Fruit fly (Drosophila melanogaster) whole organism, prepupa: ENCODE measurements around the gene syd.

Experiments used
- CG10631 ChIP-seq: fragments of 200-800 bp; sonication (Bioruptor generic); optimal IDR thresholded peaks from 2 replicates; lab custom pipeline; 2016; ENCODE audit warnings: missing biosample characterization, missing genetic modification characterization
- CG10669 ChIP-seq: fragments of 200-800 bp; sonication (Bioruptor generic); optimal IDR thresholded peaks from 3 replicates; lab custom pipeline; 2018; ENCODE audit warnings: missing biosample characterization, mild to moderate bottlenecking, missing genetic modification characterization, moderate library complexity
- CG11294 ChIP-seq: fragments of 200-800 bp; sonication (Bioruptor generic); IDR thresholded peaks from 2 replicates; pipeline ENCODE4 v1.3.6; 2022; ENCODE audit warnings: missing biosample characterization, missing genetic modification characterization
- CG11762 ChIP-seq: fragments of 200-800 bp; sonication (Bioruptor generic); optimal IDR thresholded peaks from 3 replicates; lab custom pipeline; 2016; ENCODE audit warnings: missing biosample characterization, missing genetic modification characterization; ENCODE audit not compliant: insufficient read depth
- CG11902 ChIP-seq: fragments of 200-800 bp; sonication (Bioruptor generic); optimal IDR thresholded peaks from 3 replicates; lab custom pipeline; 2016; ENCODE audit warnings: missing biosample characterization, missing genetic modification characterization
- CG1621 ChIP-seq: fragments of 200-800 bp; sonication (Bioruptor generic); optimal IDR thresholded peaks from 3 replicates; lab custom pipeline; 2018; ENCODE audit warnings: missing biosample characterization, mild to moderate bottlenecking, missing genetic modification characterization
- CG16779 ChIP-seq: fragments of 200-800 bp; sonication (Bioruptor generic); optimal IDR thresholded peaks from 3 replicates; lab custom pipeline; 2017; ENCODE audit warnings: missing biosample characterization, mild to moderate bottlenecking, missing genetic modification characterization
- CG3032 ChIP-seq: fragments of 200-800 bp; optimal IDR thresholded peaks from 2 replicates; lab custom pipeline; 2019; ENCODE audit warnings: missing biosample characterization, mild to moderate bottlenecking, missing genetic modification characterization, moderate library complexity
- CG31627 ChIP-seq: fragments of 200-800 bp; sonication (Bioruptor generic); optimal IDR thresholded peaks from 3 replicates; lab custom pipeline; 2016; ENCODE audit warnings: missing biosample characterization, missing genetic modification characterization
- CG32006 ChIP-seq: fragments of 200-800 bp; sonication (Bioruptor generic); optimal IDR thresholded peaks from 3 replicates; lab custom pipeline; 2017; ENCODE audit warnings: missing biosample characterization, mild to moderate bottlenecking, missing genetic modification characterization
- CG34406 ChIP-seq: fragments of 200-800 bp; sonication (Bioruptor generic); optimal IDR thresholded peaks from 3 replicates; lab custom pipeline; 2016; ENCODE audit warnings: missing biosample characterization, missing genetic modification characterization
- CG3919 ChIP-seq: fragments of 200-800 bp; sonication (Bioruptor generic); optimal IDR thresholded peaks from 3 replicates; lab custom pipeline; 2016; ENCODE audit warnings: missing biosample characterization, missing genetic modification characterization
- CG4318 ChIP-seq: fragments of 200-800 bp; sonication (Bioruptor generic); optimal IDR thresholded peaks from 3 replicates; lab custom pipeline; 2017; ENCODE audit warnings: missing biosample characterization, mild to moderate bottlenecking, missing genetic modification characterization
- CG6163 ChIP-seq: fragments of 200-800 bp; sonication (Bioruptor generic); IDR thresholded peaks from 3 replicates; pipeline ENCODE4 v1.3.6; 2022; ENCODE audit warnings: missing biosample characterization, missing genetic modification characterization
- CG6276 ChIP-seq: fragments of 200-800 bp; sonication (Bioruptor generic); optimal IDR thresholded peaks from 2 replicates; lab custom pipeline; 2017; ENCODE audit warnings: missing biosample characterization, mild to moderate bottlenecking, missing genetic modification characterization
- CG6792 ChIP-seq: fragments of 200-800 bp; sonication (Bioruptor generic); optimal IDR thresholded peaks from 3 replicates; lab custom pipeline; 2016; ENCODE audit warnings: missing biosample characterization, missing genetic modification characterization
- CG6854 ChIP-seq: fragments of 200-800 bp; sonication (Bioruptor generic); optimal IDR thresholded peaks from 2 replicates; lab custom pipeline; 2017; ENCODE audit warnings: missing biosample characterization, mild to moderate bottlenecking, missing genetic modification characterization
- CG7368 ChIP-seq: fragments of 200-800 bp; sonication (Bioruptor generic); optimal IDR thresholded peaks from 3 replicates; lab custom pipeline; 2016; ENCODE audit warnings: missing biosample characterization, missing genetic modification characterization
- CG8119 ChIP-seq: fragments of 200-800 bp; sonication (Bioruptor generic); IDR thresholded peaks from 3 replicates; pipeline ENCODE4 v1.3.6; 2022; ENCODE audit warnings: missing biosample characterization, missing genetic modification characterization
- CG8319 ChIP-seq: fragments of 200-800 bp; sonication (Bioruptor generic); optimal IDR thresholded peaks from 3 replicates; lab custom pipeline; 2016; ENCODE audit warnings: missing biosample characterization, missing genetic modification characterization
- CG8632 ChIP-seq: fragments of 200-800 bp; sonication (Bioruptor generic); optimal IDR thresholded peaks from 3 replicates; lab custom pipeline; 2016; ENCODE audit warnings: missing biosample characterization, missing genetic modification characterization
- Eip75B ChIP-seq: fragments of 200-800 bp; sonication (Bioruptor generic); optimal IDR thresholded peaks from 3 replicates; lab custom pipeline; 2016; ENCODE audit warnings: missing biosample characterization, missing genetic modification characterization
- Eip93F ChIP-seq: fragments of 200-800 bp; sonication (Bioruptor generic); optimal IDR thresholded peaks from 2 replicates; lab custom pipeline; 2016; ENCODE audit warnings: missing biosample characterization, mild to moderate bottlenecking, missing genetic modification characterization
- Ets21C ChIP-seq: fragments of 200-800 bp; sonication (Bioruptor generic); optimal IDR thresholded peaks from 3 replicates; lab custom pipeline; 2016; ENCODE audit warnings: missing biosample characterization, missing genetic modification characterization
- Hr39 ChIP-seq: fragments of 200-800 bp; sonication (Bioruptor generic); optimal IDR thresholded peaks from 2 replicates; lab custom pipeline; 2016; ENCODE audit warnings: missing biosample characterization, missing genetic modification characterization
- Hr4 ChIP-seq: fragments of 200-800 bp; sonication (Bioruptor generic); optimal IDR thresholded peaks from 3 replicates; lab custom pipeline; 2016; ENCODE audit warnings: missing biosample characterization, missing genetic modification characterization
- Lpt ChIP-seq: fragments of 200-800 bp; sonication (Bioruptor generic); optimal IDR thresholded peaks from 3 replicates; lab custom pipeline; 2016; ENCODE audit warnings: missing biosample characterization, missing genetic modification characterization
- OdsH ChIP-seq: fragments of 200-800 bp; sonication (Bioruptor generic); optimal IDR thresholded peaks from 3 replicates; lab custom pipeline; 2016; ENCODE audit warnings: missing biosample characterization, missing genetic modification characterization
- Smox ChIP-seq: fragments of 200-800 bp; sonication (Bioruptor generic); optimal IDR thresholded peaks from 3 replicates; lab custom pipeline; 2016; ENCODE audit warnings: missing biosample characterization, missing genetic modification characterization
- Sox102F ChIP-seq: fragments of 200-800 bp; sonication (Bioruptor generic); optimal IDR thresholded peaks from 2 replicates; lab custom pipeline; 2016; ENCODE audit warnings: missing biosample characterization, mild to moderate bottlenecking, missing genetic modification characterization
- Sox14 ChIP-seq: fragments of 200-800 bp; sonication (Bioruptor generic); optimal IDR thresholded peaks from 3 replicates; lab custom pipeline; 2016; ENCODE audit warnings: missing biosample characterization, missing genetic modification characterization
- Sox15 ChIP-seq: fragments of 200-800 bp; sonication (Bioruptor generic); optimal IDR thresholded peaks from 3 replicates; lab custom pipeline; 2016; ENCODE audit warnings: missing biosample characterization, missing genetic modification characterization
- achi ChIP-seq: fragments of 200-800 bp; sonication (Bioruptor generic); optimal IDR thresholded peaks from 3 replicates; lab custom pipeline; 2016; ENCODE audit warnings: missing biosample characterization, missing genetic modification characterization
- acj6 ChIP-seq: fragments of 200-800 bp; sonication (Bioruptor generic); optimal IDR thresholded peaks from 3 replicates; lab custom pipeline; 2016; ENCODE audit warnings: missing biosample characterization, missing genetic modification characterization
- dsx ChIP-seq: fragments of 200-800 bp; optimal IDR thresholded peaks from 3 replicates; lab custom pipeline; 2019; ENCODE audit warnings: missing biosample characterization, mild to moderate bottlenecking, missing genetic modification characterization, moderate library complexity; ENCODE audit not compliant: poor library complexity, severe bottlenecking
- eg ChIP-seq: fragments of 200-800 bp; sonication (Bioruptor generic); IDR thresholded peaks from 3 replicates; pipeline ENCODE4 v1.3.6; 2022; ENCODE audit warnings: missing biosample characterization, missing genetic modification characterization
- esn ChIP-seq: fragments of 200-800 bp; sonication (Bioruptor generic); optimal IDR thresholded peaks from 2 replicates; lab custom pipeline; 2016; ENCODE audit warnings: missing biosample characterization, mild to moderate bottlenecking, missing genetic modification characterization, moderate library complexity
- fd59A ChIP-seq: fragments of 200-800 bp; sonication (Bioruptor generic); optimal IDR thresholded peaks from 2 replicates; lab custom pipeline; 2017; ENCODE audit warnings: missing biosample characterization, mild to moderate bottlenecking, missing genetic modification characterization, missing genetic modification reagents
- fd85E ChIP-seq: fragments of 200-800 bp; sonication (Bioruptor generic); optimal IDR thresholded peaks from 3 replicates; lab custom pipeline; 2016; ENCODE audit warnings: missing biosample characterization, missing genetic modification characterization
- fkh ChIP-seq: fragments of 200-800 bp; sonication (Bioruptor generic); optimal IDR thresholded peaks from 3 replicates; lab custom pipeline; 2017; ENCODE audit warnings: missing biosample characterization, mild to moderate bottlenecking, missing genetic modification characterization, moderate library complexity
- lz ChIP-seq: fragments of 200-800 bp; sonication (Bioruptor generic); optimal IDR thresholded peaks from 3 replicates; lab custom pipeline; 2016; ENCODE audit warnings: missing biosample characterization, missing genetic modification characterization
- pdm3 ChIP-seq: fragments of 200-800 bp; sonication (Bioruptor generic); optimal IDR thresholded peaks from 3 replicates; lab custom pipeline; 2016; ENCODE audit warnings: missing biosample characterization, missing genetic modification characterization
- salr ChIP-seq, 2 experiments: fragments of 200-800 bp; sonication (Bioruptor generic); optimal IDR thresholded peaks; 3 replicates each; lab custom pipeline; 2016 to 2018; ENCODE audit warnings: missing biosample characterization in 2 of 2, missing genetic modification characterization in 2 of 2, mild to moderate bottlenecking in 1 of 2
- spab ChIP-seq: fragments of 200-800 bp; sonication (Bioruptor generic); optimal IDR thresholded peaks from 2 replicates; lab custom pipeline; 2017; ENCODE audit warnings: missing biosample characterization, mild to moderate bottlenecking, missing genetic modification characterization, missing genetic modification reagents
- ss ChIP-seq, 2 experiments: fragments of 200-800 bp; sonication (Bioruptor generic); optimal IDR thresholded peaks; 2 replicates in 1 of 2; 3 replicates in 1 of 2; lab custom pipeline; 2017 to 2018; ENCODE audit warnings: mild to moderate bottlenecking in 2 of 2, missing biosample characterization in 2 of 2, missing genetic modification characterization in 2 of 2, moderate library complexity in 1 of 2
- svp ChIP-seq: fragments of 200-800 bp; sonication (Bioruptor generic); peaks from one replicate; lab custom pipeline; 2016; ENCODE audit warnings: missing biosample characterization, missing genetic modification characterization
- topi ChIP-seq: fragments of 200-800 bp; sonication (Bioruptor generic); optimal IDR thresholded peaks from 3 replicates; lab custom pipeline; 2016; ENCODE audit warnings: missing biosample characterization, missing genetic modification characterization

syd gene

dm6 chr3L:7904560-7904959 is 31.4 kb downstream of the syd start:
- TF ChIP-seq OdsH (GFP tag; lab: Kevin White, UChicago), result no peak
- TF ChIP-seq pdm3 (GFP tag; lab: Kevin White, UChicago), result no peak
- no peak for TF ChIP-seq spab (GFP tag; lab: Kevin White, UChicago)
- TF ChIP-seq topi (GFP tag; lab: Kevin White, UChicago), result no peak
- no peak for TF ChIP-seq CG16779 (tag; lab: Kevin White, UChicago)
- TF ChIP-seq Ets21C, result no peak
- no peak for TF ChIP-seq Sox15 (GFP tag; lab: Kevin White, UChicago)
- TF ChIP-seq CG8119 (GFP tag; lab: Robert Waterston, UW), result no peak
- no peak for TF ChIP-seq Smox (GFP tag; lab: Kevin White, UChicago)
- no peak for TF ChIP-seq CG11762 (GFP tag; lab: Kevin White, UChicago)
- no peak for TF ChIP-seq CG31627
- no peak for TF ChIP-seq CG1621
- TF ChIP-seq, all 60 proteins: peak for 0

DNA sequence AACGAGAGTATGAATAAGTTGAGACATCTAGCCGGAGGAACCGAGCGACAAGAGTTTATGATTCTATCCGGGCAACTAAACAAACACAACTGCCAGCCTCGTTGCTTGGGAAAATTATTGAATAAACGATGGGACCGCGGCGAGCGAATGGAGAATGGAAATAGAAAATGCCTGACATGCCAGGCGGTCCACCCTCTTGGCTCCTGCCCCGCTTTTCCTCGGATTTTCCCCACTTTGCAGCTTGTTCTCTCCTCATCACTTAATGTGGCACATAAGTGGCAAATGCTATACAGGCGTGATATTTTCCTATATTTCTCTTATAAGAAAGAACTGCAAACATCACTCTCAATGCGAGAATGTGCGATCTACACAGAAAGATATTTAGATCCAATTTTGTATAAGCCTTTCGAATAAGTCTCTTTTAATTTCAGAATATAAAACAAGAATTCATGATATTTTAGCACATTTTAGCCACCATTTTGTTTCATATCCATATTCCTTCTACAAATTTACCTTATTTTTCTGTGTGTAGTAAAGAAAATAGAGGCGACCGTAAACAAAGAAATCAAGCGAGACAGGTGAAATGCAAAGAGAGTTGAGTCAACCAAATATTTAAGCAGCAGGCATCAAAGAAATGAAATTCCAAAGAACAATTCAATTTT is 32.3 kb downstream of the syd start:
- TF ChIP-seq CG6792 (GFP tag; lab: Kevin White, UChicago), result peak; percentile 15
- no peak for TF ChIP-seq CG6854 (GFP tag; lab: Kevin White, UChicago)
- peak; percentile 5 for TF ChIP-seq CG7368
- no peak for TF ChIP-seq Hr39
- TF ChIP-seq ss (GFP tag; optimal IDR thresholded peaks at IDR 0.05; lab: Kevin White, UChicago), result no peak
- peak; percentile 54 for TF ChIP-seq acj6 (GFP tag; lab: Kevin White, UChicago)
- peak; percentile 71 for TF ChIP-seq CG8119 (GFP tag; lab: Robert Waterston, UW)
- no peak for TF ChIP-seq lz (GFP tag; lab: Kevin White, UChicago)
- TF ChIP-seq salr (GFP tag; optimal IDR thresholded peaks at IDR 0.05; lab: Kevin White, UChicago), result peak in 1 of 2 experiments; percentile 79
- no peak for TF ChIP-seq Ets21C
- TF ChIP-seq CG11902, result peak; percentile 4
- peak; percentile 82 for TF ChIP-seq eg
- TF ChIP-seq fkh (GFP tag; lab: Kevin White, UChicago), result peak; percentile 91
- no peak for TF ChIP-seq Sox102F (GFP tag; lab: Kevin White, UChicago)
- TF ChIP-seq pdm3 (GFP tag; lab: Kevin White, UChicago), result peak; percentile 64
- TF ChIP-seq CG11762 (GFP tag; lab: Kevin White, UChicago), result peak; percentile 31
- TF ChIP-seq CG10669 (GFP tag; lab: Kevin White, UChicago), result no peak
- peak; percentile 83 for TF ChIP-seq CG6163
- peak; percentile 81 for TF ChIP-seq Hr4 (GFP tag; lab: Kevin White, UChicago)
- TF ChIP-seq dsx (GFP tag; lab: Kevin White, UChicago), result no peak
- no peak for TF ChIP-seq CG8319 (GFP tag; lab: Kevin White, UChicago)
- TF ChIP-seq Sox15 (GFP tag; lab: Kevin White, UChicago), result no peak
- no peak for TF ChIP-seq Sox14 (GFP tag; lab: Kevin White, UChicago)
- no peak for TF ChIP-seq svp
- TF ChIP-seq CG6276 (GFP tag; lab: Kevin White, UChicago), result peak; percentile 73
- TF ChIP-seq fd59A (GFP tag; lab: Kevin White, UChicago), result peak; percentile 32
- no peak for TF ChIP-seq CG16779 (tag; lab: Kevin White, UChicago)
- TF ChIP-seq Smox (GFP tag; lab: Kevin White, UChicago), result peak; percentile 31
- no peak for TF ChIP-seq CG1621
- no peak for TF ChIP-seq Eip75B (GFP tag; lab: Kevin White, UChicago)
- peak; percentile 76 for TF ChIP-seq Lpt (GFP tag; lab: Kevin White, UChicago)
- TF ChIP-seq CG4318 (GFP tag; lab: Kevin White, UChicago), result peak; percentile 42
- TF ChIP-seq achi (GFP tag; lab: Kevin White, UChicago), result peak; percentile 74
- TF ChIP-seq CG11294 (GFP tag; lab: Robert Waterston, UW), result peak; percentile 69
- TF ChIP-seq esn (GFP tag; lab: Kevin White, UChicago), result no peak
- peak; percentile 47 for TF ChIP-seq CG8632 (GFP tag; lab: Kevin White, UChicago)
- peak; percentile 24 for TF ChIP-seq CG3032
- TF ChIP-seq Eip93F (GFP tag; lab: Kevin White, UChicago), result no peak
- peak; percentile 11 for TF ChIP-seq spab (GFP tag; lab: Kevin White, UChicago)
- peak; percentile 48 for TF ChIP-seq CG34406 (GFP tag; lab: Kevin White, UChicago)
- TF ChIP-seq CG10631 (GFP tag; lab: Kevin White, UChicago), result peak; percentile 66
- TF ChIP-seq fd85E, result no peak
- TF ChIP-seq CG31627, result peak; percentile 50
- peak; percentile 72 for TF ChIP-seq CG3919 (GFP tag; lab: Kevin White, UChicago)
- TF ChIP-seq CG32006 (GFP tag; lab: Kevin White, UChicago), result peak; percentile 82
